Worm (Caenorhabditis elegans): ENCODE results near the gene C30G12.2.
A peak's percentile ranks its signal among the peaks of the same experiment; 100 is the strongest.

C30G12.2 gene

DNA sequence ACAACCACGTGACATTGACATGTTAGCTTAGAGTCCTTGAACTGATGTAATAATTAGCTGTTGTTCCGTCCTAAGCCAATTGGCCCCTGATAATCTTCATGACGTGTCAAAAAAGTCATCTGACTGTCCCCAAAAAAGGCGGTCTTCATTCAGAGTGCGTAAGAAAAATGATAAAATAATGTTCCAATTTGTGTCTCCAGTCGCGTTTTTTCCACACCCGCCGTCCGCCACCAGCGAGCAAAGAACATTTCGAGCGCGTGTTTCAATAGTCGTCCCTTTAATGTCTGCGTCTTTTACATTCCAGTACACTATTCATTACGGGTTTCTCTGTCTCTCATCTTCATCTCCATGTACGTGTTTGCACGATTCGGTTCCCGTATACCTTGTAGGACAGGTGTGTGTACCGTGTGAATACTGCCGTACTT, 47.3 kb downstream of the C30G12.2 start (continued):
- TF ChIP-seq gmeb-2 (tag; optimal IDR thresholded peaks at IDR 0.05) (no peak), ahr-1 (tag; optimal IDR thresholded peaks at IDR 0.05) (no peak), K09A11.1 (tag; optimal IDR thresholded peaks at IDR 0.05; ENCODE audit: insufficient read depth) (no peak), ref-2 (tag; optimal IDR thresholded peaks at IDR 0.05) (no peak), hlh-30 (tag; optimal IDR thresholded peaks at IDR 0.05; ENCODE audit: insufficient read depth) (peak; percentile 63), ets-4 (tag; optimal IDR thresholded peaks at IDR 0.05) (no peak), sox-2 (GFP tag; IDR thresholded peaks at IDR 0.05) (no peak), npax-4 (tag; optimal IDR thresholded peaks at IDR 0.05) (no peak), madf-2 (tag; optimal IDR thresholded peaks at IDR 0.05) (no peak), ceh-31 (tag; optimal IDR thresholded peaks at IDR 0.05) (peak; percentile 17), ceh-18 (tag; optimal IDR thresholded peaks at IDR 0.05) (peak; percentile 15), sdc-2 (tag; optimal IDR thresholded peaks at IDR 0.05) (no peak), eyg-1 (tag; optimal IDR thresholded peaks at IDR 0.05) (no peak), elt-4 (tag; optimal IDR thresholded peaks at IDR 0.05) (no peak), tbx-2 (tag; optimal IDR thresholded peaks at IDR 0.05) (peak; percentile 58), rnt-1 (tag; optimal IDR thresholded peaks at IDR 0.05) (no peak), F13H6.1 (tag; optimal IDR thresholded peaks at IDR 0.05) (no peak)

DNA sequence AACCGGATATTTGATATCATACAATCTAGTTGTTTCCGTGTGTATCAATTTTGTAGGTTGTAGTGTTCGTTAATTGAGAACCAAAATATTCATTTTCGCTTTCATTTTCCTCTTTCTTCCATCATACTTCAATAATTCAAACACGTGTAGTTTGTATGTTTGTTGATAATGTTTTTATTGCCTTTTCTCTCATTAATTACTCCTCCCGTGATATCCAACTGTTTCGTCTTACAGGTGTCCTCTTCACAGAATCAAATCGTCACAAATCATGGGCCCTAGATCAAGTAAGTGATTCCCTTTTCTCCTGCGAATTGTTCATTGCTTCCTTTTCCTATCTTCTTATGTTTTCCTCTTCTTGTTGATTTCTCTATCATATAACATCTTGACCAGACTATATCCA, 48.8 kb downstream of the C30G12.2 start, which contains the start of gene nhr-21:
Gene nhr-21 (plus strand): TSS at position 235 of the 400 bp plus-strand sequence.
- TF ChIP-seq C08G9.2 (tag; optimal IDR thresholded peaks at IDR 0.05) (no peak), hlh-8 (tag; optimal IDR thresholded peaks at IDR 0.05) (no peak), pag-3 (tag; optimal IDR thresholded peaks at IDR 0.05; ENCODE audit: borderline replicate concordance) (no peak), ceh-45 (GFP tag; IDR thresholded peaks at IDR 0.05) (no peak), ceh-30 (tag; optimal IDR thresholded peaks at IDR 0.05) (no peak), eyg-1 (tag; optimal IDR thresholded peaks at IDR 0.05) (no peak), ahr-1 (tag; optimal IDR thresholded peaks at IDR 0.05) (no peak), pros-1 (tag; optimal IDR thresholded peaks at IDR 0.05) (no peak)

ce11 chrII:7340703-7341102, 50.5 kb downstream of the C30G12.2 start:
- no peak for TF ChIP-seq ceh-34 (tag; optimal IDR thresholded peaks at IDR 0.05)

Data from whole organism, late embryonic.